Worm (Caenorhabditis elegans) whole organism, L1 larva: ENCODE data around the gene btb-5.

ENCODE experiments used
- aha-1 ChIP-seq: fragments of 150-350 bp; optimal IDR thresholded peaks from 2 replicates; lab custom pipeline; 2014; ENCODE audit warnings: missing biosample characterization, missing genetic modification characterization
- lin-39 ChIP-seq: fragments of 150-350 bp; optimal IDR thresholded peaks from 2 replicates; lab custom pipeline; 2014; ENCODE audit warnings: missing biosample characterization, missing genetic modification reagents, missing genetic modification characterization
- lsy-2 ChIP-seq, 2 experiments: fragments of 150-350 bp; optimal IDR thresholded peaks; 2 replicates each; lab custom pipeline; 2014; ENCODE audit warnings: missing biosample characterization in 2 of 2, missing genetic modification characterization in 2 of 2
- mef-2 ChIP-seq: fragments of 150-350 bp; optimal IDR thresholded peaks from 2 replicates; lab custom pipeline; 2014; ENCODE audit warnings: missing biosample characterization, missing genetic modification characterization
- nhr-11 ChIP-seq: fragments of 150-350 bp; optimal IDR thresholded peaks from 2 replicates; lab custom pipeline; 2014; ENCODE audit warnings: missing biosample characterization, missing genetic modification characterization
- nhr-76 ChIP-seq: sonication (generic microtip); optimal IDR thresholded peaks from 2 replicates; lab custom pipeline; 2017; ENCODE audit warnings: missing biosample characterization, missing genetic modification characterization
- tbx-2 ChIP-seq: sonication (generic microtip); optimal IDR thresholded peaks from 2 replicates; lab custom pipeline; 2016; ENCODE audit warnings: missing genetic modification characterization, missing compliant biosample characterization
- unc-62 ChIP-seq: fragments of 150-350 bp; optimal IDR thresholded peaks from 2 replicates; lab custom pipeline; 2014; ENCODE audit warnings: missing biosample characterization, missing genetic modification reagents, missing genetic modification characterization

DNA sequence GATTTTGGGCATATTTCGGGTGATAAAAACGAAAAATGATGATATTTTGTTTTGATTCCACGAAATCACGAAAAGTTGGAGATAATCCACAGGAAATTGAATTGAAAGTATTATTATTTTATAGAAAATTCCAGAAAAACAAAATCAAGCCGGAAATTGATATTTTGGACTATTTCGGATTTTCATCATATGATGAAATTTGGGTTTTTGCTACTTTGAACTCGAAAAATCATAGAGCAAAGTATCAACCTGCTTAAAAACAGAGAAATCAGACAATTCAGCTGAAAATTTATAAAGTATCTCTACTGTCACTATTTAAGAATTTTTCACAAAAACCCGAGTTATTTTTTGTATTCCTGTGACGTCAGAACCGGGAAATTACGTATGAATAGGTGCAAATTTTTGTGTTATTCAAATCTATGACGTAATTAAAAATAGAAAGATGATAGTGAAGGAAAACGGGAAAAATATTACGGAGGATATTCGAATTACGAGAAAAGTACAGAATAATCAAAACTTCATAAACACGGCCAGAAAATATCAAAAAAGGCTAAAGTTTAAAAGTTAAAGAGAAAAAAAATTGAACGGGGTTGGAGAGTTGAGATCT is 33.5 kb downstream of the btb-5 start:
- TF ChIP-seq lsy-2 (tag; optimal IDR thresholded peaks at IDR 0.05; lab: Kevin White, UChicago) (no peak), nhr-11 (no peak), tbx-2 (no peak), unc-62 (no peak), aha-1 (tag; lab: Kevin White, UChicago) (no peak), nhr-76 (tag; lab: Kevin White, UChicago) (no peak), lin-39 (no peak), mef-2 (tag; lab: Kevin White, UChicago) (no peak)
